Fruit fly (Drosophila melanogaster) whole organism: ENCODE measurements around the gene Rab14.

Experiments used
- CG8478 ChIP-seq: fragments of >200 bp; optimal IDR thresholded peaks from 2 replicates; lab custom pipeline; 2018; ENCODE audit warnings: inconsistent platforms
- Dll ChIP-seq: fragments of >200 bp; optimal IDR thresholded peaks from 2 replicates; lab custom pipeline; 2017
- pan ChIP-seq: fragments of >200 bp; optimal IDR thresholded peaks from 2 replicates; lab custom pipeline; 2017
- psq ChIP-seq: fragments of >200 bp; optimal IDR thresholded peaks from 2 replicates; lab custom pipeline; 2017
- usp ChIP-seq: fragments of >200 bp; optimal IDR thresholded peaks from 2 replicates; lab custom pipeline; 2017; ENCODE audit warnings: missing biosample characterization, missing genetic modification characterization, mixed read lengths

DNA sequence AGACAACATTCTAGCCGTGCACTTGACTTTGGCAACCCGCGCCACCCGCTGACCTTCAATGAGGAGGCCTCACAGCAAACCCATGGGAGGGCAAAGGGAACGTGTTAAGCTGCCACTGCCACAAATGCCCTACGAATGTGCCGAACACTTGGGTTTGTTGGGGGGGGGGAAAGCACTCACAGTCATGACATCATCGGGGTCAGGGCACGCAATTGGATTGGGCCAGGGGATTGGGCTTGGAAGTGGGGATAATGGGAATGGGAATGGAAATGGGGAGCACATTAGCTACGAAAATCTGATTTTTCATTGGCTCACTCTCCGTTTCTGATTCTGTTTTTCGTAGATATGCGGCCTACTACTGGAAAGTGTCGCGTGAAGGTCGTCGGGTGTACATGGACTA is 14.0 kb upstream of the Rab14 start:
- no peak for TF ChIP-seq CG8478 (lab: Kevin White, UChicago)
- TF ChIP-seq psq (lab: Kevin White, UChicago): no peak
- no peak for TF ChIP-seq pan (lab: Kevin White, UChicago)
- TF ChIP-seq usp (GFP tag; lab: Kevin White, UChicago): no peak
- TF ChIP-seq Dll (lab: Kevin White, UChicago): no peak
